Fruit fly (Drosophila melanogaster) whole organism, pupa: ENCODE data around the gene MED30.

Experiments used
- CG10348 ChIP-seq: fragments of 200-800 bp; sonication (Bioruptor generic); IDR thresholded peaks from 2 replicates; pipeline ENCODE4 v1.3.6; 2022; ENCODE audit warnings: missing biosample characterization, missing genetic modification characterization
- CG12605 ChIP-seq: fragments of 200-800 bp; sonication (Bioruptor generic); IDR thresholded peaks from 2 replicates; pipeline ENCODE4 v1.3.6; 2022; ENCODE audit warnings: missing biosample characterization, missing genetic modification characterization
- CG13204 ChIP-seq: fragments of 200-800 bp; sonication (Bioruptor generic); optimal IDR thresholded peaks from 2 replicates; lab custom pipeline; 2018; ENCODE audit warnings: missing biosample characterization, mild to moderate bottlenecking, missing genetic modification characterization, moderate library complexity
- CG14655 ChIP-seq: fragments of 200-800 bp; sonication (Bioruptor generic); optimal IDR thresholded peaks from 3 replicates; lab custom pipeline; 2017; ENCODE audit warnings: mild to moderate bottlenecking, missing biosample characterization, missing genetic modification reagents, missing genetic modification characterization
- CG15710 ChIP-seq: fragments of 200-800 bp; sonication (Bioruptor generic); optimal IDR thresholded peaks from 2 replicates; lab custom pipeline; 2018; ENCODE audit warnings: missing biosample characterization, mild to moderate bottlenecking, missing genetic modification characterization, moderate library complexity
- CG17806 ChIP-seq: fragments of 200-800 bp; sonication (Bioruptor generic); optimal IDR thresholded peaks from 2 replicates; lab custom pipeline; 2018; ENCODE audit warnings: missing biosample characterization, mild to moderate bottlenecking, missing genetic modification characterization, moderate library complexity
- CG32121 ChIP-seq: fragments of 200-800 bp; sonication (Bioruptor generic); IDR thresholded peaks from 2 replicates; pipeline ENCODE4 v1.3.6; 2022; ENCODE audit warnings: missing biosample characterization, missing genetic modification characterization
- CG34367 ChIP-seq: fragments of 200-800 bp; sonication (Bioruptor generic); optimal IDR thresholded peaks from 2 replicates; lab custom pipeline; 2018; ENCODE audit warnings: missing biosample characterization, mild to moderate bottlenecking, missing genetic modification characterization
- CG4496 ChIP-seq: fragments of 200-800 bp; sonication (Bioruptor generic); IDR thresholded peaks from 3 replicates; pipeline ENCODE4 v1.3.6; 2022; ENCODE audit warnings: missing biosample characterization, missing genetic modification characterization
- CG8159 ChIP-seq: fragments of 200-800 bp; sonication (Bioruptor generic); optimal IDR thresholded peaks from 3 replicates; lab custom pipeline; 2018; ENCODE audit warnings: missing biosample characterization, mild to moderate bottlenecking, missing genetic modification characterization, moderate library complexity
- CG8301 ChIP-seq: fragments of 200-800 bp; sonication (Bioruptor generic); optimal IDR thresholded peaks from 2 replicates; lab custom pipeline; 2018; ENCODE audit warnings: missing biosample characterization, mild to moderate bottlenecking, missing genetic modification characterization
- CG9948 ChIP-seq: fragments of 200-800 bp; sonication (Bioruptor generic); optimal IDR thresholded peaks from 2 replicates; lab custom pipeline; 2018; ENCODE audit warnings: missing biosample characterization, mild to moderate bottlenecking, missing genetic modification characterization, moderate library complexity
- D1 ChIP-seq: fragments of 200-800 bp; sonication (Bioruptor generic); optimal IDR thresholded peaks from 2 replicates; lab custom pipeline; 2018; ENCODE audit warnings: missing biosample characterization, mild to moderate bottlenecking, missing genetic modification characterization, moderate library complexity
- EcR ChIP-seq: fragments of 200-800 bp; sonication (Bioruptor generic); optimal IDR thresholded peaks from 3 replicates; lab custom pipeline; 2019; ENCODE audit warnings: missing biosample characterization, missing genetic modification characterization, mild to moderate bottlenecking, moderate library complexity, missing genetic modification reagents
- Ets98B ChIP-seq: fragments of 200-800 bp; sonication (Bioruptor generic); IDR thresholded peaks from 2 replicates; pipeline ENCODE4 v1.3.6; 2022; ENCODE audit warnings: missing biosample characterization, missing genetic modification characterization
- Pif1B ChIP-seq: fragments of 200-800 bp; sonication (Bioruptor generic); optimal IDR thresholded peaks from 3 replicates; lab custom pipeline; 2016; ENCODE audit warnings: missing biosample characterization, missing genetic modification characterization
- Snoo ChIP-seq: fragments of 200-800 bp; sonication (Bioruptor generic); optimal IDR thresholded peaks from 3 replicates; lab custom pipeline; 2017; ENCODE audit warnings: missing biosample characterization, mild to moderate bottlenecking, missing genetic modification characterization, inconsistent platforms
- gl ChIP-seq: fragments of 200-800 bp; sonication (Bioruptor generic); optimal IDR thresholded peaks from 2 replicates; lab custom pipeline; 2018; ENCODE audit warnings: missing biosample characterization, mild to moderate bottlenecking, missing genetic modification characterization
- rn ChIP-seq: fragments of 200-800 bp; sonication (Bioruptor generic); IDR thresholded peaks from 2 replicates; pipeline ENCODE4 v1.3.6; 2022; ENCODE audit warnings: missing biosample characterization, missing genetic modification characterization

The MED30 gene

DNA sequence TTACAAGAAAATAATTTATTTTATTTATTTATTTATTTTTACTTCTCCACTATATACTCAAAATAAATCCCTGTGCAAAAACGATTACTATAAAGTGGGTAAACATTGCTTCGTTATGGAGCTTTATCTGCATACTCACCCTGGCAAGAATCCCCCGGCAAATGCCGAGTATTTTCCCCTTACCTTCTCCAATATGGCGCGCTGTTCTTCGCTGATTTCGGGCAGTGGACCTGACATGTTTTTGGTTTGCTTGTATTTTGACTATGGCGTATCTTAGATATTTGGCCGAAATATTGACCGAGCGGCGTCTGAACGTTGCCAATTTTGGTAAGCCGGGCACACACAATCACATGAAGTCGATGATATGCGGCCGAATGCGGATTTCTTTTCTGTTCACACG, 50.7 kb downstream of the MED30 start:
- no peak for TF ChIP-seq CG4496 (GFP tag; lab: Robert Waterston, UW)
- TF ChIP-seq CG13204 (GFP tag; lab: Kevin White, UChicago) = no peak
- no peak for TF ChIP-seq CG8159 (tag; lab: Kevin White, UChicago)
- TF ChIP-seq CG15710 (tag; lab: Kevin White, UChicago) = no peak
- no peak for TF ChIP-seq D1 (tag; lab: Kevin White, UChicago)
- no peak for TF ChIP-seq gl (tag; lab: Kevin White, UChicago)
- no peak for TF ChIP-seq CG9948 (tag; lab: Kevin White, UChicago)
- TF ChIP-seq Snoo (tag; lab: Kevin White, UChicago) = no peak
- no peak for TF ChIP-seq Pif1B
- no peak for TF ChIP-seq CG34367 (tag; lab: Kevin White, UChicago)
- TF ChIP-seq CG32121 = no peak
- no peak for TF ChIP-seq CG17806
- no peak for TF ChIP-seq CG10348 (GFP tag; lab: Robert Waterston, UW)
- no peak for TF ChIP-seq rn
- no peak for TF ChIP-seq CG8301 (tag; lab: Kevin White, UChicago)
- TF ChIP-seq Ets98B (GFP tag; lab: Robert Waterston, UW) = no peak
- no peak for TF ChIP-seq CG12605 (GFP tag; lab: Robert Waterston, UW)
- no peak for TF ChIP-seq EcR
- TF ChIP-seq CG14655 (GFP tag; lab: Kevin White, UChicago) = no peak
- TF ChIP-seq, all 21 proteins: peak for 0
